Fruit fly (Drosophila melanogaster) whole organism, embryonic: ENCODE data around the gene CG14427.

Experiments used
- Atf3 ChIP-seq: fragments of 200-800 bp; sonication (Bioruptor generic); optimal IDR thresholded peaks from 3 replicates; lab custom pipeline; 2016; ENCODE audit warnings: missing biosample characterization, missing genetic modification characterization
- Blimp-1 ChIP-seq: fragments of 200-800 bp; sonication (Bioruptor generic); optimal IDR thresholded peaks from 3 replicates; lab custom pipeline; 2018; ENCODE audit warnings: missing biosample characterization, missing genetic modification characterization, mild to moderate bottlenecking, moderate library complexity, missing genetic modification reagents
- C15 ChIP-seq: fragments of 200-800 bp; sonication (Bioruptor generic); IDR thresholded peaks from 3 replicates; pipeline ENCODE4 v1.3.6; 2022; ENCODE audit warnings: missing biosample characterization, missing genetic modification characterization
- CG10209 ChIP-seq: fragments of 200-800 bp; sonication (Bioruptor generic); optimal IDR thresholded peaks from 3 replicates; lab custom pipeline; 2017; ENCODE audit warnings: missing biosample characterization, mild to moderate bottlenecking, missing genetic modification characterization, missing genetic modification reagents
- CG10979 ChIP-seq: fragments of 200-800 bp; sonication (Bioruptor generic); optimal IDR thresholded peaks from 2 replicates; lab custom pipeline; 2018; ENCODE audit warnings: missing biosample characterization, mild to moderate bottlenecking, missing genetic modification characterization, moderate library complexity
- CG12104 ChIP-seq: fragments of 200-800 bp; sonication (Bioruptor generic); optimal IDR thresholded peaks from 3 replicates; lab custom pipeline; 2016; ENCODE audit warnings: missing biosample characterization, missing genetic modification characterization
- CG12236 ChIP-seq: fragments of 200-800 bp; sonication (Bioruptor generic); optimal IDR thresholded peaks from 2 replicates; lab custom pipeline; 2016; ENCODE audit warnings: missing biosample characterization, missing genetic modification characterization
- CG13296 ChIP-seq: fragments of 200-800 bp; sonication (Bioruptor generic); optimal IDR thresholded peaks from 3 replicates; lab custom pipeline; 2018; ENCODE audit warnings: missing biosample characterization, mild to moderate bottlenecking, missing genetic modification characterization
- CG13624 ChIP-seq: fragments of 200-800 bp; sonication (Bioruptor generic); optimal IDR thresholded peaks from 2 replicates; lab custom pipeline; 2016; ENCODE audit warnings: missing biosample characterization, missing genetic modification characterization
- CG15479 ChIP-seq: fragments of 200-800 bp; sonication (Bioruptor generic); optimal IDR thresholded peaks from 3 replicates; lab custom pipeline; 2019; ENCODE audit warnings: missing biosample characterization, mild to moderate bottlenecking, missing genetic modification characterization, moderate library complexity
- CG17186 ChIP-seq: fragments of 200-800 bp; sonication (Bioruptor generic); optimal IDR thresholded peaks from 3 replicates; lab custom pipeline; 2017; ENCODE audit warnings: missing biosample characterization, missing genetic modification reagents, missing genetic modification characterization
- CG17328 ChIP-seq: fragments of 200-800 bp; sonication (Bioruptor generic); IDR thresholded peaks from 2 replicates; pipeline ENCODE4 v1.3.6; 2022; ENCODE audit warnings: missing biosample characterization, missing genetic modification characterization
- CG17612 ChIP-seq: fragments of 200-800 bp; sonication (Bioruptor generic); IDR thresholded peaks from 2 replicates; pipeline ENCODE4 v1.3.6; 2022; ENCODE audit warnings: missing biosample characterization, missing genetic modification characterization
- CG2129 ChIP-seq: fragments of 200-800 bp; sonication (Bioruptor generic); IDR thresholded peaks from 2 replicates; pipeline ENCODE4 v1.3.6; 2022; ENCODE audit warnings: missing biosample characterization, missing genetic modification characterization; ENCODE audit not compliant: partially characterized antibody
- CG3847 ChIP-seq: fragments of 200-800 bp; sonication (Bioruptor generic); IDR thresholded peaks from 2 replicates; pipeline ENCODE4 v1.3.6; 2022; ENCODE audit warnings: missing biosample characterization, missing genetic modification characterization
- CG4820 ChIP-seq: fragments of 200-800 bp; sonication (Bioruptor generic); optimal IDR thresholded peaks from 3 replicates; lab custom pipeline; 2016; ENCODE audit warnings: missing biosample characterization, missing genetic modification characterization
- CG4854 ChIP-seq: fragments of 200-800 bp; sonication (Bioruptor generic); optimal IDR thresholded peaks from 2 replicates; lab custom pipeline; 2016; ENCODE audit warnings: missing biosample characterization, missing genetic modification characterization, inconsistent platforms
- CG6813 ChIP-seq: fragments of 200-800 bp; sonication (Bioruptor generic); optimal IDR thresholded peaks from 2 replicates; lab custom pipeline; 2017; ENCODE audit warnings: missing biosample characterization, missing genetic modification characterization, mild to moderate bottlenecking, moderate library complexity, missing genetic modification reagents
- CG9609 ChIP-seq: fragments of 200-800 bp; sonication (Bioruptor generic); optimal IDR thresholded peaks from 3 replicates; lab custom pipeline; 2016; ENCODE audit warnings: missing biosample characterization, missing genetic modification characterization
- CHES-1-like ChIP-seq: fragments of 200-800 bp; sonication (Bioruptor generic); optimal IDR thresholded peaks from 2 replicates; lab custom pipeline; 2016; ENCODE audit warnings: missing biosample characterization, missing genetic modification characterization
- CkIIα-i1 ChIP-seq: fragments of 200-800 bp; sonication (Bioruptor generic); IDR thresholded peaks from 2 replicates; pipeline ENCODE4 v1.3.6; 2022; ENCODE audit warnings: missing biosample characterization, missing genetic modification characterization
- CrebB ChIP-seq: fragments of 200-800 bp; sonication (Bioruptor generic); optimal IDR thresholded peaks from 3 replicates; lab custom pipeline; 2018; ENCODE audit warnings: missing biosample characterization, mild to moderate bottlenecking, missing genetic modification characterization
- Dek ChIP-seq: fragments of 200-800 bp; sonication (Bioruptor generic); optimal IDR thresholded peaks from 3 replicates; lab custom pipeline; 2019; ENCODE audit warnings: missing biosample characterization, mild to moderate bottlenecking, missing genetic modification characterization, moderate library complexity
- Doc3 ChIP-seq: fragments of 200-800 bp; sonication (Bioruptor generic); IDR thresholded peaks from 3 replicates; pipeline ENCODE4 v1.3.6; 2022; ENCODE audit warnings: missing biosample characterization, missing genetic modification characterization; ENCODE audit not compliant: partially characterized antibody
- Dref ChIP-seq: fragments of 200-800 bp; sonication (Bioruptor generic); IDR thresholded peaks from 2 replicates; pipeline ENCODE4 v1.3.6; 2022; ENCODE audit warnings: missing biosample characterization, missing genetic modification characterization
- GATAe ChIP-seq: fragments of 200-800 bp; sonication (Bioruptor generic); conservative IDR thresholded peaks from 2 replicates; pipeline ENCODE4 v1.3.6; 2022; ENCODE audit warnings: missing biosample characterization, missing genetic modification characterization
- HLH3B ChIP-seq: fragments of 200-800 bp; sonication (Bioruptor generic); IDR thresholded peaks from 2 replicates; pipeline ENCODE4 v1.3.6; 2022; ENCODE audit warnings: missing biosample characterization, missing genetic modification characterization
- Jarid2 ChIP-seq: fragments of 200-800 bp; sonication (Bioruptor generic); optimal IDR thresholded peaks from 3 replicates; lab custom pipeline; 2017; ENCODE audit warnings: mild to moderate bottlenecking, missing biosample characterization, missing genetic modification reagents, missing genetic modification characterization
- Meics ChIP-seq: fragments of 200-800 bp; sonication (Bioruptor generic); optimal IDR thresholded peaks from 2 replicates; lab custom pipeline; 2017; ENCODE audit warnings: missing biosample characterization, mild to moderate bottlenecking, missing genetic modification characterization
- NC2α ChIP-seq: fragments of 200-800 bp; sonication (Bioruptor generic); optimal IDR thresholded peaks from 2 replicates; lab custom pipeline; 2016; ENCODE audit warnings: missing biosample characterization, missing genetic modification characterization
- Ptx1 ChIP-seq: fragments of 200-800 bp; sonication (Bioruptor generic); IDR thresholded peaks from 2 replicates; pipeline ENCODE4 v1.3.6; 2022; ENCODE audit warnings: missing biosample characterization, missing genetic modification characterization
- Rx ChIP-seq: fragments of 200-800 bp; sonication (Bioruptor generic); IDR thresholded peaks from 2 replicates; pipeline ENCODE4 v1.3.6; 2022; ENCODE audit warnings: missing biosample characterization, missing genetic modification characterization
- Side ChIP-seq: fragments of 200-800 bp; sonication (Bioruptor generic); optimal IDR thresholded peaks from 2 replicates; lab custom pipeline; 2016; ENCODE audit warnings: missing biosample characterization, missing genetic modification characterization
- Six4 ChIP-seq: fragments of 200-800 bp; sonication (Bioruptor generic); optimal IDR thresholded peaks from 2 replicates; lab custom pipeline; 2016; ENCODE audit warnings: missing biosample characterization, missing genetic modification characterization
- Sox100B ChIP-seq: fragments of 200-800 bp; sonication (Bioruptor generic); optimal IDR thresholded peaks from 3 replicates; lab custom pipeline; 2018; ENCODE audit warnings: missing biosample characterization, mild to moderate bottlenecking, missing genetic modification characterization
- ab ChIP-seq: fragments of 200-800 bp; sonication (Bioruptor generic); optimal IDR thresholded peaks from 2 replicates; lab custom pipeline; 2016; ENCODE audit warnings: missing biosample characterization, missing genetic modification characterization
- cad ChIP-seq: fragments of >200 bp; optimal IDR thresholded peaks from 2 replicates; lab custom pipeline; 2017; ENCODE audit warnings: missing biosample characterization, missing genetic modification characterization
- crol ChIP-seq: fragments of 200-800 bp; sonication (Bioruptor generic); IDR thresholded peaks from 2 replicates; pipeline ENCODE4 v1.3.6; 2022; ENCODE audit warnings: missing biosample characterization, missing genetic modification characterization
- gcm ChIP-seq: fragments of 200-800 bp; sonication (Bioruptor generic); optimal IDR thresholded peaks from 2 replicates; lab custom pipeline; 2019; ENCODE audit warnings: missing biosample characterization, mild to moderate bottlenecking, missing genetic modification characterization, moderate library complexity
- gfzf ChIP-seq: fragments of 200-800 bp; sonication (Bioruptor generic); optimal IDR thresholded peaks from 2 replicates; lab custom pipeline; 2016; ENCODE audit warnings: missing biosample characterization, mild to moderate bottlenecking, missing genetic modification characterization, moderate library complexity
- jigr1 ChIP-seq: fragments of 200-800 bp; sonication (Bioruptor generic); IDR thresholded peaks from 3 replicates; pipeline ENCODE4 v1.3.6; 2022; ENCODE audit warnings: missing biosample characterization, missing genetic modification characterization
- ken ChIP-seq: fragments of 200-800 bp; sonication (Bioruptor generic); IDR thresholded peaks from 3 replicates; pipeline ENCODE4 v1.3.6; 2022; ENCODE audit warnings: missing biosample characterization, missing genetic modification characterization
- luna ChIP-seq: fragments of 200-800 bp; sonication (Bioruptor generic); optimal IDR thresholded peaks from 2 replicates; lab custom pipeline; 2016; ENCODE audit warnings: missing biosample characterization, missing genetic modification characterization
- pan ChIP-seq, 4 experiments: fragments of >200 bp in 3 of 4; fragments of 200-800 bp in 1 of 4; sonication (Bioruptor generic) in 1 of 4; optimal IDR thresholded peaks in 3 of 4; IDR thresholded peaks in 1 of 4; 2 replicates each; pipeline versions ENCODE4 v1.3.6 to Lab custom; 2017 to 2022; ENCODE audit warnings: missing biosample characterization in 2 of 4, missing genetic modification characterization in 2 of 4, mixed read lengths in 1 of 4
- salm ChIP-seq: fragments of 200-800 bp; sonication (Bioruptor generic); optimal IDR thresholded peaks from 2 replicates; lab custom pipeline; 2018; ENCODE audit warnings: missing biosample characterization, mild to moderate bottlenecking, missing genetic modification characterization
- slou ChIP-seq: fragments of 200-800 bp; sonication (Bioruptor generic); optimal IDR thresholded peaks from 3 replicates; lab custom pipeline; 2016; ENCODE audit warnings: missing biosample characterization, missing genetic modification characterization
- so ChIP-seq: fragments of 200-800 bp; sonication (Bioruptor generic); IDR thresholded peaks from 3 replicates; pipeline ENCODE4 v1.3.6; 2022; ENCODE audit warnings: missing biosample characterization, missing genetic modification characterization
- stwl ChIP-seq: fragments of 200-800 bp; sonication (Bioruptor generic); optimal IDR thresholded peaks from 3 replicates; lab custom pipeline; 2018; ENCODE audit warnings: missing biosample characterization, mild to moderate bottlenecking, missing genetic modification characterization, moderate library complexity
- tna ChIP-seq: fragments of 200-800 bp; sonication (Bioruptor generic); IDR thresholded peaks from 2 replicates; pipeline ENCODE4 v1.3.6; 2022; ENCODE audit warnings: missing biosample characterization, missing genetic modification characterization; ENCODE audit not compliant: partially characterized antibody

Gene CG14427

dm6 chrX:6997653-6998491 lies 42.5 kb upstream of the CG14427 start (continued):
- TF ChIP-seq stwl: peak; percentile 36
- TF ChIP-seq CG10979 (tag; lab: Kevin White, UChicago): peak; percentile 49
- peak; percentile 47 for TF ChIP-seq crol (GFP tag; lab: Robert Waterston, UW)
- peak; percentile 14 for TF ChIP-seq CG12236
- TF ChIP-seq CG2129 (GFP tag; lab: Robert Waterston, UW): no peak
- peak; percentile 33; the same call in 1 of the 2 replicates for TF ChIP-seq HLH3B (GFP tag; lab: Robert Waterston, UW)
- TF ChIP-seq salm (tag; lab: Kevin White, UChicago): no peak
- no peak for TF ChIP-seq slou
- no peak for TF ChIP-seq gcm (GFP tag; lab: Kevin White, UChicago)
- TF ChIP-seq CG13624 (GFP tag; lab: Kevin White, UChicago): no peak
- TF ChIP-seq pan (optimal IDR thresholded peaks at IDR 0.05; lab: Kevin White, UChicago): no peak
- peak in 1 of 2 experiments; percentile 5 for TF ChIP-seq pan (GFP tag; optimal IDR thresholded peaks at IDR 0.05 in 1 of 2, IDR thresholded peaks at IDR 0.05 in 1 of 2)
- peak; percentile 50 for TF ChIP-seq Sox100B (GFP tag; lab: Kevin White, UChicago)
- no peak for TF ChIP-seq Six4
- no peak for TF ChIP-seq tna (GFP tag; lab: Robert Waterston, UW)
- TF ChIP-seq C15: no peak
- TF ChIP-seq CG6813 (GFP tag; lab: Kevin White, UChicago): no peak
- peak; percentile 22; the same call in 1 of the 2 replicates for TF ChIP-seq CG17328 (GFP tag; lab: Robert Waterston, UW)
- TF ChIP-seq CG10209: no peak
- TF ChIP-seq ken (GFP tag; lab: Robert Waterston, UW): no peak
- TF ChIP-seq Meics: no peak
- no peak for TF ChIP-seq cad (GFP tag; lab: Kevin White, UChicago)
- TF ChIP-seq CG17612 (GFP tag; lab: Robert Waterston, UW): no peak
- TF ChIP-seq Doc3: no peak
- TF ChIP-seq CG4854 (GFP tag; lab: Kevin White, UChicago): no peak
- TF ChIP-seq Blimp-1: no peak
- no peak for TF ChIP-seq ab (GFP tag; lab: Kevin White, UChicago)
- no peak for TF ChIP-seq Jarid2 (GFP tag; lab: Kevin White, UChicago)
- peak; percentile 2 for TF ChIP-seq CG12104
- no peak for TF ChIP-seq Ptx1 (GFP tag; lab: Robert Waterston, UW)
- TF ChIP-seq NC2α (GFP tag; lab: Kevin White, UChicago): no peak
- no peak for TF ChIP-seq CG3847 (GFP tag; lab: Robert Waterston, UW)
- TF ChIP-seq so (GFP tag; lab: Robert Waterston, UW): no peak
- TF ChIP-seq Dref (GFP tag; lab: Robert Waterston, UW): no peak
- TF ChIP-seq luna (GFP tag; lab: Kevin White, UChicago): no peak
- no peak for TF ChIP-seq CHES-1-like
- TF ChIP-seq Atf3 (GFP tag; lab: Kevin White, UChicago): no peak
- no peak for TF ChIP-seq GATAe (GFP tag; lab: Robert Waterston, UW)
- no peak for TF ChIP-seq CG17186 (GFP tag; lab: Kevin White, UChicago)
- no peak for TF ChIP-seq Side (GFP tag; lab: Kevin White, UChicago)
- TF ChIP-seq jigr1 (GFP tag; lab: Robert Waterston, UW): no peak
- peak; percentile 0 for TF ChIP-seq CG4820
- TF ChIP-seq Dek: no peak
- TF ChIP-seq gfzf (GFP tag; lab: Kevin White, UChicago): no peak
- no peak for TF ChIP-seq CrebB (tag; lab: Kevin White, UChicago)
- peak; percentile 5 for TF ChIP-seq CG15479 (GFP tag; lab: Kevin White, UChicago)
- TF ChIP-seq CG13296 (GFP tag; lab: Kevin White, UChicago): no peak
- TF ChIP-seq CkIIα-i1 (GFP tag; lab: Robert Waterston, UW): no peak
- no peak for TF ChIP-seq CG9609 (GFP tag; lab: Kevin White, UChicago)
- no peak for TF ChIP-seq Rx
